Fruit fly (Drosophila melanogaster): Measurements from ENCODE around the gene Rim.

The Rim gene

DNA sequence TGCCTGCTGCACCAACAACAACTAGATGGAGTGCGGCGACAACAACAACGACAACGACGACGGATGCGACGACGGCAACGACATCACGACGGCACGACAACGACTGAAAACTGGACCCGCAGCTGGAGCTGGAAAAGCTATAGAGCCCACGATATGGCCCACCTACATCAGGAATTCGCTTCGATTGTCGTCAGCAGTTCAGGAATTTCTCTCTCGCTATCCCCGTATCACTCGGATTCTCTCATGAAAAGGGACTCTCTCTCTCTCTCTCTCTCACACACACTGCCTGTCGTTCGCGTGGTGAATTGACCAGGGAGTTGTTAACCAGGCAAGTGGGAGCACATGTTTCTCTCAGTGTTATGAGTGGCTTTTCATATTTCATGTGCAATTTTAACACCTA lies at the start of gene Rim:
TSS of gene Rim (minus strand) at position 101 of the 400 bp plus-strand sequence.
- TF ChIP-seq Camta (GFP tag; optimal IDR thresholded peaks at IDR 0.05) (no peak), Deaf1 (tag; optimal IDR thresholded peaks at IDR 0.05) (peak; percentile 27), Lpt (GFP tag; optimal IDR thresholded peaks at IDR 0.05) (no peak), pb (GFP tag; optimal IDR thresholded peaks at IDR 0.05) (no peak), sd (tag; optimal IDR thresholded peaks at IDR 0.05) (no peak), wek (GFP tag; optimal IDR thresholded peaks at IDR 0.05) (no peak), Trl (optimal IDR thresholded peaks at IDR 0.05) (peak; percentile 42 to 73), Trl (GFP tag; optimal IDR thresholded peaks at IDR 0.05) (no peak), Mrtf (GFP tag; IDR thresholded peaks at IDR 0.05) (no peak), abd-A (tag; optimal IDR thresholded peaks at IDR 0.05) (peak; percentile 34), pzg (GFP tag; optimal IDR thresholded peaks at IDR 0.05) (no peak), zf30C (GFP tag; optimal IDR thresholded peaks at IDR 0.05) (peak; percentile 1), CG16779 (GFP tag; IDR thresholded peaks at IDR 0.05) (0 out of 2 replicates have a peak, but pooled peaks have one; percentile 52), aop (GFP tag; IDR thresholded peaks at IDR 0.05) (no peak), CG16863 (GFP tag; optimal IDR thresholded peaks at IDR 0.05) (no peak), CG8388 (GFP tag; optimal IDR thresholded peaks at IDR 0.05) (no peak)

DNA sequence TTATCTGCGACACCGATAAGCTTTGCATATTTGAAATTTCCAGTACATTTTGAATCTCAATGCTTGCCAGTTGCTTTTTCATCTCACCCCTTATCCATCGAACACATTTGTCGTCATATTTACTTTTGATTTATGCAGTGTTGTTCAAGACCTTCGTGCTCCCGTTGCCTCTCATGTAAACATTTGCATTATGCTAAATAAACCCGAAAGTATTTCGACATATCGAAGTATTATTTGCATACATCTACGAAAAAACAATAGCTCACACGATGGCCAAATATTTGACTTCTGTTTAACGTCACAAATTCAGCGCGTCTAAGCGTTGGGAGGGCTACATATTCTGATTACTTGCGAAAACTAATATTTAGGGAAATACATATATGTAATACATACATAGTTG lies 49.6 kb upstream of the Rim start:
- TF ChIP-seq CG6854 (GFP tag; optimal IDR thresholded peaks at IDR 0.05): peak; percentile 17
- no peak for TF ChIP-seq gfzf (GFP tag; optimal IDR thresholded peaks at IDR 0.05)
- no peak for TF ChIP-seq Spps (tag; optimal IDR thresholded peaks at IDR 0.05)
- no peak for TF ChIP-seq ken (GFP tag; IDR thresholded peaks at IDR 0.05)
- no peak for TF ChIP-seq CG17829 (tag; optimal IDR thresholded peaks at IDR 0.05)
- no peak for TF ChIP-seq Elba2 (GFP tag; optimal IDR thresholded peaks at IDR 0.05)
- no peak for TF ChIP-seq ham (GFP tag; IDR thresholded peaks at IDR 0.05)
- no peak for TF ChIP-seq CG17612 (GFP tag; IDR thresholded peaks at IDR 0.05)
- no peak for TF ChIP-seq dimm (GFP tag; IDR thresholded peaks at IDR 0.05)
- no peak for TF ChIP-seq fru (optimal IDR thresholded peaks at IDR 0.05)
- TF ChIP-seq tx (GFP tag; optimal IDR thresholded peaks at IDR 0.05): no peak
- no peak for TF ChIP-seq Hey (tag; optimal IDR thresholded peaks at IDR 0.05)
- no peak for TF ChIP-seq CG4328 (GFP tag; optimal IDR thresholded peaks at IDR 0.05)
- TF ChIP-seq ci (GFP tag; IDR thresholded peaks at IDR 0.05): peak; percentile 47; the same call in 1 of the 3 replicates
- TF ChIP-seq Side (GFP tag; optimal IDR thresholded peaks at IDR 0.05): no peak
- TF ChIP-seq exex (tag; optimal IDR thresholded peaks at IDR 0.05): no peak
- no peak for TF ChIP-seq Antp (GFP tag; optimal IDR thresholded peaks at IDR 0.05)
- no peak for TF ChIP-seq CG10654 (GFP tag; optimal IDR thresholded peaks at IDR 0.05)
- no peak for TF ChIP-seq bigmax (GFP tag; optimal IDR thresholded peaks at IDR 0.05)
- TF ChIP-seq klu (GFP tag; IDR thresholded peaks at IDR 0.05): no peak
- no peak for TF ChIP-seq ap (GFP tag; IDR thresholded peaks at IDR 0.05)
- no peak for TF ChIP-seq otp (GFP tag; IDR thresholded peaks at IDR 0.05)
- no peak for TF ChIP-seq CG3726 (GFP tag; IDR thresholded peaks at IDR 0.05)
- no peak for TF ChIP-seq CG1792 (GFP tag; optimal IDR thresholded peaks at IDR 0.05)
- no peak for TF ChIP-seq Abd-B (GFP tag; optimal IDR thresholded peaks at IDR 0.05)
- no peak for TF ChIP-seq CG7372 (GFP tag; IDR thresholded peaks at IDR 0.05)
- no peak for TF ChIP-seq CG2712 (tag; optimal IDR thresholded peaks at IDR 0.05)
- no peak for TF ChIP-seq insv (GFP tag; optimal IDR thresholded peaks at IDR 0.05)
- TF ChIP-seq CG15479 (GFP tag; optimal IDR thresholded peaks at IDR 0.05): no peak
- no peak for TF ChIP-seq CG8281 (tag; optimal IDR thresholded peaks at IDR 0.05)
- no peak for TF ChIP-seq CG11093 (GFP tag; IDR thresholded peaks at IDR 0.05)
- no peak for TF ChIP-seq grau (tag; optimal IDR thresholded peaks at IDR 0.05)
- TF ChIP-seq rib (GFP tag; IDR thresholded peaks at IDR 0.05): no peak
- no peak for TF ChIP-seq pum (GFP tag; optimal IDR thresholded peaks at IDR 0.05)
- TF ChIP-seq CG11398 (GFP tag; optimal IDR thresholded peaks at IDR 0.05): no peak
- TF ChIP-seq Six4 (GFP tag; optimal IDR thresholded peaks at IDR 0.05): no peak
- TF ChIP-seq lmd (GFP tag; IDR thresholded peaks at IDR 0.05): no peak
- no peak for TF ChIP-seq Dref (GFP tag; IDR thresholded peaks at IDR 0.05)
